Worm (Caenorhabditis elegans) whole organism, L1 larva: Measurements from ENCODE around the gene R01E6.2.

Experiments used
- egl-27 ChIP-seq, 2 experiments: fragments of 150-350 bp in 1 of 2; sonication (generic microtip); optimal IDR thresholded peaks; 3 replicates each; lab custom pipeline; 2017 to 2018; ENCODE audit warnings: missing biosample characterization in 2 of 2, missing genetic modification characterization in 2 of 2, missing genetic modification reagents in 2 of 2
- fkh-10 ChIP-seq: sonication (generic microtip); optimal IDR thresholded peaks from 2 replicates; lab custom pipeline; 2017; ENCODE audit warnings: missing biosample characterization, missing genetic modification reagents, missing genetic modification characterization

DNA sequence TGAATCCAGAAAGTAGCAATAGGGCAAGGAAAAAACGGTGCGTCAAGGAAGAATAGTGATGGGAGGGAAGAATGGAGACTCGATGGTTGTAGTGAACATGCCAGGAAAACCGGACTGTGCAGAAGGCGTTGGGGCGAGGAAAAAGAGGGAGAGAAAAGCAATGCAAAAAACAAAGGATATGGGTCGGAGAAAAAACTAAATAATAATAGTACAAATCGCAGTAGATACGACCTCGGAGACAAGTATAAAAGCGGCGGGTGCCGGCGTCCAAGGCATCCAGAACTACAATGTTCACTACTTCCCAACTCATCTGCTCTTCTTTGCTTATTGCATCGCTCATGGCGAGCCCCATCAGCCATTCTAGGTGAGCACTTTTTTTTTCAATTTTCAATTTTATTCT lies 29.6 kb downstream of the R01E6.2 start, which contains the start of gene R01E6.5:
- TF ChIP-seq fkh-10 (GFP tag; lab: Kevin White, UChicago) (no peak), egl-27 (tag; optimal IDR thresholded peaks at IDR 0.05; lab: Kevin White, UChicago) (no peak)
